Worm (Caenorhabditis elegans) whole organism, early embryonic: Measurements from ENCODE around the gene R02D1.2.

ENCODE experiments used
- aly-1 ChIP-seq: sonication (generic microtip); optimal IDR thresholded peaks from 2 replicates; lab custom pipeline; 2016; ENCODE audit warnings: missing genetic modification characterization, missing compliant biosample characterization
- ama-1 ChIP-seq: fragments of 150-350 bp; optimal IDR thresholded peaks from 2 replicates; lab custom pipeline; 2014
- ceh-13 ChIP-seq: fragments of 200-800 bp; sonication (Bioruptor generic); optimal IDR thresholded peaks from 2 replicates; lab custom pipeline; 2018; ENCODE audit warnings: mild to moderate bottlenecking, missing genetic modification characterization, missing compliant biosample characterization
- ets-7 ChIP-seq: sonication (generic microtip); optimal IDR thresholded peaks from 2 replicates; lab custom pipeline; 2016; ENCODE audit warnings: missing genotype, missing genetic modification characterization, missing compliant biosample characterization
- flt-1 ChIP-seq: fragments of 200-800 bp; sonication (Bioruptor generic); IDR thresholded peaks from 2 replicates; pipeline ENCODE4 v1.3.6; 2022; ENCODE audit warnings: missing genetic modification characterization, missing compliant biosample characterization
- hmg-4 ChIP-seq: fragments of 200-800 bp; sonication (Bioruptor generic); optimal IDR thresholded peaks from 2 replicates; lab custom pipeline; 2018; ENCODE audit warnings: mild to moderate bottlenecking, missing genetic modification characterization, missing compliant biosample characterization
- hnd-1 ChIP-seq: sonication (generic microtip); optimal IDR thresholded peaks from 2 replicates; lab custom pipeline; 2016; ENCODE audit warnings: missing genetic modification characterization, missing compliant biosample characterization
- scrt-1 ChIP-seq: fragments of 200-800 bp; sonication (Bioruptor generic); IDR thresholded peaks from 2 replicates; pipeline ENCODE4 v1.3.6; 2022; ENCODE audit warnings: missing genetic modification characterization, missing compliant biosample characterization
- tbx-11 ChIP-seq: fragments of 200-800 bp; sonication (Bioruptor generic); IDR thresholded peaks from 2 replicates; pipeline ENCODE4 v1.3.6; 2022; ENCODE audit warnings: missing genetic modification characterization, missing compliant biosample characterization
- tbx-37 ChIP-seq: fragments of 200-800 bp; sonication (Bioruptor generic); conservative IDR thresholded peaks from 2 replicates; pipeline ENCODE4 v1.3.6; 2022; ENCODE audit warnings: missing genetic modification reagents, missing genetic modification characterization, missing compliant biosample characterization
- tra-4 ChIP-seq: sonication (generic microtip); optimal IDR thresholded peaks from 2 replicates; lab custom pipeline; 2017; ENCODE audit warnings: missing genetic modification characterization, missing compliant biosample characterization

DNA sequence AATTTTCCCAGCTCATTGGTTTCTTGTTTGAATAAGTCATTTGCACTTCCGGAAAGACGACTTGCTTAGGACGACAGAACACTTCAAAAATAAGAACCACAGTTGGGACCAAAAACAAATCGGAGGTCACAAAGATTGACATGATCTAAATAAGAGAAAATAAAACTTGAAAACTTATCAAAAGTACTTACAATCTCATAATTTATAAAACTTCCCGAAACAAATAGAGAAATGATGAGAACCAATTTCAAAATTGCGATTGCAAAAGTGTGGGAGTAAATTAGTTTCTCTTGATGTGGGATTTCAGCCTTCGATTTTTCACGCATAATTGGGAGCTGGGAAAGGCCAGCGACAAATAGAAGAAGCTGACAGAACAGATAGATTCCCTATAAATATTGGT, 24.0 kb downstream of the R02D1.2 start, which contains the start of gene ZC132.11:
- TF ChIP-seq ceh-13 (GFP tag; lab: Kevin White, UChicago), result no peak
- no peak for TF ChIP-seq ama-1 (lab: Kevin White, UChicago)
- TF ChIP-seq tbx-37 (GFP tag; lab: Robert Waterston, UW), result no peak
- no peak for TF ChIP-seq aly-1 (tag; lab: Kevin White, UChicago)
- TF ChIP-seq ets-7 (tag; lab: Kevin White, UChicago), result no peak
- TF ChIP-seq hmg-4 (GFP tag; lab: Kevin White, UChicago), result no peak
- TF ChIP-seq tbx-11, result no peak
- no peak for TF ChIP-seq flt-1 (GFP tag; lab: Robert Waterston, UW)
- no peak for TF ChIP-seq scrt-1 (GFP tag; lab: Robert Waterston, UW)
- no peak for TF ChIP-seq hnd-1
- TF ChIP-seq tra-4 (tag; lab: Kevin White, UChicago), result no peak
